Fruit fly (Drosophila melanogaster) whole organism, embryonic: Measurements from ENCODE around the gene Cpr67Fb.

Experiments used
- Atf-2 ChIP-seq: fragments of 200-800 bp; sonication (Bioruptor generic); optimal IDR thresholded peaks from 2 replicates; lab custom pipeline; 2016; ENCODE audit warnings: missing biosample characterization, missing genetic modification characterization
- CG10979 ChIP-seq: fragments of 200-800 bp; sonication (Bioruptor generic); optimal IDR thresholded peaks from 2 replicates; lab custom pipeline; 2018; ENCODE audit warnings: missing biosample characterization, mild to moderate bottlenecking, missing genetic modification characterization, moderate library complexity
- CG9727 ChIP-seq: fragments of 200-800 bp; sonication (Bioruptor generic); optimal IDR thresholded peaks from 3 replicates; lab custom pipeline; 2017; ENCODE audit warnings: missing biosample characterization, mild to moderate bottlenecking, missing genetic modification characterization
- Gsc ChIP-seq: fragments of 200-800 bp; sonication (Bioruptor generic); IDR thresholded peaks from 2 replicates; pipeline ENCODE4 v1.3.6; 2022; ENCODE audit warnings: missing biosample characterization, missing genetic modification characterization
- Hey ChIP-seq: fragments of 200-800 bp; sonication (Bioruptor generic); optimal IDR thresholded peaks from 3 replicates; lab custom pipeline; 2018; ENCODE audit warnings: missing biosample characterization, mild to moderate bottlenecking, missing genetic modification characterization
- ci ChIP-seq: fragments of 200-800 bp; sonication (Bioruptor generic); IDR thresholded peaks from 3 replicates; pipeline ENCODE4 v1.3.6; 2022; ENCODE audit warnings: missing biosample characterization, missing genetic modification characterization
- disco-r ChIP-seq: fragments of 200-800 bp; sonication (Bioruptor generic); optimal IDR thresholded peaks from 2 replicates; lab custom pipeline; 2016; ENCODE audit warnings: missing biosample characterization, missing genetic modification characterization
- mld ChIP-seq: fragments of 200-800 bp; sonication (Bioruptor generic); IDR thresholded peaks from 3 replicates; pipeline ENCODE4 v1.3.6; 2022; ENCODE audit warnings: missing biosample characterization, missing genetic modification characterization; ENCODE audit not compliant: partially characterized antibody
- tin ChIP-seq: fragments of 200-800 bp; sonication (Bioruptor generic); optimal IDR thresholded peaks from 3 replicates; lab custom pipeline; 2016; ENCODE audit warnings: missing biosample characterization, missing genetic modification characterization

DNA sequence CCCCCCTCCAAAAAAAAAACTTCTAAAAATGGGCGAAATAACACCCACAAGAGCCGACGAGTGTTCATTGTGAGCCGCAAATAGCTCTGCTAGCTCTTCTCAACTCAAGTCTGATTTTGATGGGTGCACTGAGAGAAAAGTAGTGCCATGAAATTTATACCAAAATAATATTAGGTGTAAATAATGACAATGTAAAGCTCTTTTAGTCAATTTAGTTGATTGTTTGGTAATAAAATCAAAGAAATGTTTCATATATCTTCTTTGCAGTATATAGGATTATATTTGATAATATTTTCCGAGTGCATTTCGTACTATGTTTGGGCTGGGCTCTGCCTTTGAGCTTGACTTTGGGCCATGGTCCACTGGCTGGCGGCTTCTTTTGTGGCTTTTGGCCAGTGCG, 10.8 kb downstream of the Cpr67Fb start:
- no peak for TF ChIP-seq tin (GFP tag; lab: Kevin White, UChicago)
- TF ChIP-seq disco-r (GFP tag; lab: Kevin White, UChicago), result no peak
- no peak for TF ChIP-seq CG9727 (GFP tag; lab: Kevin White, UChicago)
- TF ChIP-seq mld (GFP tag; lab: Robert Waterston, UW), result no peak
- TF ChIP-seq CG10979, result peak; percentile 20
- no peak for TF ChIP-seq ci (GFP tag; lab: Robert Waterston, UW)
- no peak for TF ChIP-seq Atf-2
- no peak for TF ChIP-seq Hey (tag; lab: Kevin White, UChicago)
- no peak for TF ChIP-seq Gsc (GFP tag; lab: Robert Waterston, UW)
